Fruit fly (Drosophila melanogaster): ENCODE measurements around the gene ND-SGDH.

DNA sequence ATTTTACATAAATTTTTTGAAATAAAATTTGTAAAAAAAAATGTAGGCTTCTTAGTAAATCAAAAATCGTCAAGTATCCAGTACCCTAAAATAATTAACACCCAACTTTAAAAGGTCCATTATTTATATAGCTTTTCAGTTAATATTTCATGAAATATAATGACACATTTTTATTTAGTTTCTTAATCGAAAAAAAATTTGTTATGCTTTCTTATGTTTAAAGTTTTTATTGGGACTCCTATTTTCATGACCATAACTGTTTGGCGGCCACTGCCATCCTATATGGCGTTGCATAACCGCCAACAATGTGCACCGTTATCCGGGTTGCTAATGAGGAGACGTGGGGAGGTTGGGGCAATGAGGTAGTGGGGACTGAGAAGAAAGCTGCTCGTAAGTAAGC is 29.9 kb downstream of the ND-SGDH start:
- TF ChIP-seq Dll (optimal IDR thresholded peaks at IDR 0.05) (no peak), CG8478 (optimal IDR thresholded peaks at IDR 0.05) (no peak), psq (optimal IDR thresholded peaks at IDR 0.05) (no peak), EcR (GFP tag; optimal IDR thresholded peaks at IDR 0.05) (no peak)
